Fruit fly (Drosophila melanogaster): ENCODE measurements around the gene mRpS5.

Gene mRpS5

dm6 chr3L:24537073-24538004 is at the start of gene mRpS5:
Gene mRpS5, plus strand, starts transcription at chr3L:24537236.
- TF ChIP-seq cg (GFP tag; optimal IDR thresholded peaks at IDR 0.05): no peak
- TF ChIP-seq CG17612 (GFP tag; IDR thresholded peaks at IDR 0.05): no peak
- no peak for TF ChIP-seq D19A (tag; optimal IDR thresholded peaks at IDR 0.05)
- no peak for TF ChIP-seq Sry-β (GFP tag; optimal IDR thresholded peaks at IDR 0.05)
- peak; percentile 50 for TF ChIP-seq BEAF-32 (GFP tag; optimal IDR thresholded peaks at IDR 0.05)
- TF ChIP-seq H2.0 (GFP tag; IDR thresholded peaks at IDR 0.05): no peak
- no peak for TF ChIP-seq CG6765 (GFP tag; optimal IDR thresholded peaks at IDR 0.05)
- TF ChIP-seq Elba2 (GFP tag; optimal IDR thresholded peaks at IDR 0.05): no peak
- no peak for TF ChIP-seq CG12299 (tag; optimal IDR thresholded peaks at IDR 0.05)
- TF ChIP-seq wdn (GFP tag; IDR thresholded peaks at IDR 0.05): no peak
- TF ChIP-seq NFAT (GFP tag; IDR thresholded peaks at IDR 0.05): no peak
- no peak for TF ChIP-seq gcm2 (GFP tag; optimal IDR thresholded peaks at IDR 0.05)
- no peak for TF ChIP-seq CG4404 (GFP tag; IDR thresholded peaks at IDR 0.05)
- TF ChIP-seq CG1647 (GFP tag; optimal IDR thresholded peaks at IDR 0.05): no peak
- TF ChIP-seq unpg (GFP tag; optimal IDR thresholded peaks at IDR 0.05): no peak
- TF ChIP-seq CG10979 (tag; optimal IDR thresholded peaks at IDR 0.05): no peak
- TF ChIP-seq Ets65A (GFP tag): peak; percentile 84
- no peak for TF ChIP-seq Trl (optimal IDR thresholded peaks at IDR 0.05)
- TF ChIP-seq Trl (GFP tag; optimal IDR thresholded peaks at IDR 0.05): no peak
- no peak for TF ChIP-seq CG2116 (GFP tag; optimal IDR thresholded peaks at IDR 0.05)
- no peak for TF ChIP-seq Optix (GFP tag; IDR thresholded peaks at IDR 0.05)
- no peak for TF ChIP-seq CG10209 (GFP tag; optimal IDR thresholded peaks at IDR 0.05)
- TF ChIP-seq CG11398 (GFP tag; optimal IDR thresholded peaks at IDR 0.05): no peak
- no peak for TF ChIP-seq CG17912 (GFP tag; optimal IDR thresholded peaks at IDR 0.05)
- no peak for TF ChIP-seq Mes4 (GFP tag; optimal IDR thresholded peaks at IDR 0.05)
- no peak for TF ChIP-seq Aef1 (GFP tag; IDR thresholded peaks at IDR 0.05)
- TF ChIP-seq CG7357 (GFP tag; IDR thresholded peaks at IDR 0.05): peak; percentile 89
- peak; percentile 93 for TF ChIP-seq CG1603 (tag; optimal IDR thresholded peaks at IDR 0.05)
- no peak for TF ChIP-seq CG10431 (GFP tag; optimal IDR thresholded peaks at IDR 0.05)
- TF ChIP-seq gfzf (GFP tag; optimal IDR thresholded peaks at IDR 0.05): peak; percentile 24
- TF ChIP-seq CG3838 (GFP tag; optimal IDR thresholded peaks at IDR 0.05): no peak
- TF ChIP-seq Nf-YB (GFP tag; optimal IDR thresholded peaks at IDR 0.05): no peak
- no peak for TF ChIP-seq abd-A (tag; optimal IDR thresholded peaks at IDR 0.05)
- no peak for TF ChIP-seq Lpt (GFP tag; optimal IDR thresholded peaks at IDR 0.05)
- no peak for TF ChIP-seq CG15601 (tag; optimal IDR thresholded peaks at IDR 0.05)
- TF ChIP-seq Hr51 (GFP tag; optimal IDR thresholded peaks at IDR 0.05): no peak
- no peak for TF ChIP-seq nerfin-1 (tag; optimal IDR thresholded peaks at IDR 0.05)
- no peak for TF ChIP-seq Myb (GFP tag; optimal IDR thresholded peaks at IDR 0.05)
- no peak for TF ChIP-seq wek (GFP tag; optimal IDR thresholded peaks at IDR 0.05)
- TF ChIP-seq CG14050 (GFP tag; IDR thresholded peaks at IDR 0.05): no peak
- TF ChIP-seq ara (GFP tag; IDR thresholded peaks at IDR 0.05): no peak
- TF ChIP-seq CG18011 (GFP tag; optimal IDR thresholded peaks at IDR 0.05): no peak
- TF ChIP-seq CG33213 (GFP tag; optimal IDR thresholded peaks at IDR 0.05): no peak
- no peak for TF ChIP-seq NfI (GFP tag; optimal IDR thresholded peaks at IDR 0.05)
- no peak for TF ChIP-seq Spps (tag; optimal IDR thresholded peaks at IDR 0.05)
- TF ChIP-seq Dek (tag; optimal IDR thresholded peaks at IDR 0.05): no peak
- no peak for TF ChIP-seq dati (GFP tag; IDR thresholded peaks at IDR 0.05)
- no peak for TF ChIP-seq Dref (GFP tag; IDR thresholded peaks at IDR 0.05)
- TF ChIP-seq CG7372 (GFP tag; IDR thresholded peaks at IDR 0.05): no peak
- peak; percentile 13 for TF ChIP-seq Sox102F (GFP tag; optimal IDR thresholded peaks at IDR 0.05)
